Worm (Caenorhabditis elegans): Measurements from ENCODE around the gene C02F5.3.

Gene C02F5.3

ce11 chrIII:8227511-8227910, 18.2 kb upstream of the C02F5.3 start, which contains the start of gene fbxl-1 (continued):
- TF ChIP-seq ceh-16 (tag; optimal IDR thresholded peaks at IDR 0.05) = no peak

- TF ChIP-seq tbx-2 (tag; optimal IDR thresholded peaks at IDR 0.05) (no peak), egl-5 (tag; optimal IDR thresholded peaks at IDR 0.05) (peak; percentile 25), nhr-12 (tag; optimal IDR thresholded peaks at IDR 0.05) (no peak), elt-3 (tag; optimal IDR thresholded peaks at IDR 0.05) (no peak), nfya-1 (tag; optimal IDR thresholded peaks at IDR 0.05; ENCODE audit: insufficient read depth) (no peak), jun-1 (tag; optimal IDR thresholded peaks at IDR 0.05) (no peak), lin-39 (tag; optimal IDR thresholded peaks at IDR 0.05) (no peak), nhr-11 (tag; optimal IDR thresholded peaks at IDR 0.05) (no peak), elt-1 (tag; optimal IDR thresholded peaks at IDR 0.05) (no peak), fkh-10 (GFP tag; optimal IDR thresholded peaks at IDR 0.05) (no peak), nhr-23 (tag; optimal IDR thresholded peaks at IDR 0.05) (peak; percentile 2), ceh-82 (tag; optimal IDR thresholded peaks at IDR 0.05) (no peak), lsy-12 (tag; optimal IDR thresholded peaks at IDR 0.05) (no peak), mml-1 (tag; optimal IDR thresholded peaks at IDR 0.05) (no peak), mdl-1 (tag; optimal IDR thresholded peaks at IDR 0.05) (no peak), nhr-25 (tag; optimal IDR thresholded peaks at IDR 0.05) (peak; percentile 48), nhr-77 (tag; optimal IDR thresholded peaks at IDR 0.05) (no peak), ztf-4 (tag; optimal IDR thresholded peaks at IDR 0.05) (no peak), sea-2 (GFP tag; optimal IDR thresholded peaks at IDR 0.05) (no peak), ZK546.5 (tag; optimal IDR thresholded peaks at IDR 0.05) (no peak), elt-2 (tag; optimal IDR thresholded peaks at IDR 0.05) (no peak), eor-1 (tag; optimal IDR thresholded peaks at IDR 0.05) (no peak), nhr-28 (tag; optimal IDR thresholded peaks at IDR 0.05) (no peak), lin-15B (tag; optimal IDR thresholded peaks at IDR 0.05) (no peak)
Measured at ce11 chrIII:8228916-8229315, 16.8 kb upstream of the C02F5.3 start.

- TF ChIP-seq nhr-28 (tag; optimal IDR thresholded peaks at IDR 0.05) = no peak
- no peak for TF ChIP-seq nhr-237 (tag; optimal IDR thresholded peaks at IDR 0.05)
- TF ChIP-seq nhr-11 (tag; optimal IDR thresholded peaks at IDR 0.05) = peak; percentile 32
- TF ChIP-seq nfya-1 (tag; optimal IDR thresholded peaks at IDR 0.05; ENCODE audit: insufficient read depth) = peak; percentile 12
- TF ChIP-seq snpc-4 (tag; optimal IDR thresholded peaks at IDR 0.05) = no peak
- TF ChIP-seq nhr-76 (tag; optimal IDR thresholded peaks at IDR 0.05) = no peak
- no peak for TF ChIP-seq skn-1 (tag; optimal IDR thresholded peaks at IDR 0.05)
Measured at ce11 chrIII:8229480-8229879, 16.2 kb upstream of the C02F5.3 start.

- TF ChIP-seq nhr-23 (tag; optimal IDR thresholded peaks at IDR 0.05) (peak; percentile 29), nhr-25 (tag; optimal IDR thresholded peaks at IDR 0.05) (no peak), pha-4 (tag; optimal IDR thresholded peaks at IDR 0.05) (peak; percentile 28)
Measured at ce11 chrIII:8232634-8233033, 13.1 kb upstream of the C02F5.3 start, which contains the start of gene henn-1. Gene henn-1 (plus strand): TSS chrIII:8232651.

- no peak for TF ChIP-seq ceh-16 (tag; optimal IDR thresholded peaks at IDR 0.05)
- peak; percentile 4 for TF ChIP-seq nhr-23 (tag; optimal IDR thresholded peaks at IDR 0.05)
- no peak for TF ChIP-seq mml-1 (tag; optimal IDR thresholded peaks at IDR 0.05)
Measured at ce11 chrIII:8235358-8235757, 10.3 kb upstream of the C02F5.3 start, which contains the start of gene C02F5.14. Gene C02F5.14 (minus strand): TSS chrIII:8235514.

ce11 chrIII:8235880-8236279, 9.8 kb upstream of the C02F5.3 start, which contains the start of gene C02F5.5:
Gene C02F5.5 (plus strand): TSS chrIII:8236180.
- TF ChIP-seq fos-1 (tag; optimal IDR thresholded peaks at IDR 0.05) (no peak), elt-1 (tag; optimal IDR thresholded peaks at IDR 0.05) (no peak), nhr-76 (tag; optimal IDR thresholded peaks at IDR 0.05) (no peak), egl-27 (tag; optimal IDR thresholded peaks at IDR 0.05) (no peak)
